Worm (Caenorhabditis elegans) whole organism, early embryonic: ENCODE measurements around the gene bli-2.

Source experiments
- B0310.2 ChIP-seq: sonication (generic microtip); optimal IDR thresholded peaks from 2 replicates; lab custom pipeline; 2016; ENCODE audit warnings: mild to moderate bottlenecking, missing genetic modification characterization, missing compliant biosample characterization
- F13C5.2 ChIP-seq: sonication (generic microtip); optimal IDR thresholded peaks from 2 replicates; lab custom pipeline; 2017; ENCODE audit warnings: mild to moderate bottlenecking, missing genetic modification characterization, inconsistent platforms, missing compliant biosample characterization
- aly-1 ChIP-seq: sonication (generic microtip); optimal IDR thresholded peaks from 2 replicates; lab custom pipeline; 2016; ENCODE audit warnings: missing genetic modification characterization, missing compliant biosample characterization
- ama-1 ChIP-seq: fragments of 150-350 bp; optimal IDR thresholded peaks from 2 replicates; lab custom pipeline; 2014
- flt-1 ChIP-seq: fragments of 200-800 bp; sonication (Bioruptor generic); IDR thresholded peaks from 2 replicates; pipeline ENCODE4 v1.3.6; 2022; ENCODE audit warnings: missing genetic modification characterization, missing compliant biosample characterization
- hmg-4 ChIP-seq: fragments of 200-800 bp; sonication (Bioruptor generic); optimal IDR thresholded peaks from 2 replicates; lab custom pipeline; 2018; ENCODE audit warnings: mild to moderate bottlenecking, missing genetic modification characterization, missing compliant biosample characterization
- pes-1 ChIP-seq: fragments of 200-800 bp; sonication (Bioruptor generic); IDR thresholded peaks from 2 replicates; pipeline ENCODE4 v1.3.6; 2022; ENCODE audit warnings: missing genetic modification reagents, missing genetic modification characterization, missing compliant biosample characterization
- tbx-11 ChIP-seq: fragments of 200-800 bp; sonication (Bioruptor generic); IDR thresholded peaks from 2 replicates; pipeline ENCODE4 v1.3.6; 2022; ENCODE audit warnings: missing genetic modification characterization, missing compliant biosample characterization
- tra-4 ChIP-seq: sonication (generic microtip); optimal IDR thresholded peaks from 2 replicates; lab custom pipeline; 2017; ENCODE audit warnings: missing genetic modification characterization, missing compliant biosample characterization

ce11 chrII:5628326-5628818 is 23.9 kb downstream of the bli-2 start, which contains the start of gene F59E12.15:
- TF ChIP-seq flt-1 (GFP tag; lab: Robert Waterston, UW) (no peak), pes-1 (GFP tag; lab: Robert Waterston, UW) (no peak), ama-1 (no peak), aly-1 (no peak), tbx-11 (no peak), F13C5.2 (tag; lab: Kevin White, UChicago) (no peak), tra-4 (tag; lab: Kevin White, UChicago) (no peak), B0310.2 (tag; lab: Kevin White, UChicago) (no peak), hmg-4 (GFP tag; lab: Kevin White, UChicago) (no peak)
